Worm (Caenorhabditis elegans): ENCODE measurements around the gene sre-35.

sre-35 gene

ce11 chrII:12452754-12453352 is at the start of gene sre-35, which contains the start of gene sre-33:
sre-35 (minus strand) TSS chrII:12452854.
sre-33 (plus strand) TSS chrII:12453302.
- TF ChIP-seq unc-62 (GFP tag; optimal IDR thresholded peaks at IDR 0.05), result no peak

ce11 chrII:12499969-12500368 is 47.3 kb upstream of the sre-35 start:
- TF ChIP-seq unc-62 (GFP tag; optimal IDR thresholded peaks at IDR 0.05), result no peak

- TF ChIP-seq unc-62 (GFP tag; optimal IDR thresholded peaks at IDR 0.05), result no peak
These were observed 44.3 kb upstream of the sre-35 start, which contains the start of gene T21B4.3 for ce11 chrII:12496981-12497380. T21B4.3 (minus strand) TSS chrII:12497081.

- no peak for TF ChIP-seq unc-62 (GFP tag; optimal IDR thresholded peaks at IDR 0.05)
These were observed 42.0 kb upstream of the sre-35 start, which contains the start of gene col-85 for ce11 chrII:12494556-12495131. col-85 (minus strand) TSS chrII:12495095.

ce11 chrII:12494067-12494477 is 41.4 kb upstream of the sre-35 start:
- no peak for TF ChIP-seq unc-62 (GFP tag; optimal IDR thresholded peaks at IDR 0.05)

ce11 chrII:12491936-12492335 is 39.3 kb upstream of the sre-35 start, which contains the start of gene srz-6:
srz-6 (plus strand) TSS chrII:12492236.
- TF ChIP-seq unc-62 (GFP tag; optimal IDR thresholded peaks at IDR 0.05), result no peak

- TF ChIP-seq unc-62 (GFP tag; optimal IDR thresholded peaks at IDR 0.05), result no peak
These were observed 37.2 kb upstream of the sre-35 start, which contains the start of gene T21B4.15 for ce11 chrII:12489903-12490302. T21B4.15 (plus strand) TSS chrII:12490203.

ce11 chrII:12488810-12489209 is 36.2 kb upstream of the sre-35 start:
- no peak for TF ChIP-seq unc-62 (GFP tag; optimal IDR thresholded peaks at IDR 0.05)

- no peak for TF ChIP-seq unc-62 (GFP tag; optimal IDR thresholded peaks at IDR 0.05)
These were observed 32.4 kb upstream of the sre-35 start, which contains the start of gene F15A4.10 for ce11 chrII:12485060-12485459. F15A4.10 (minus strand) TSS chrII:12485160.

- TF ChIP-seq unc-62 (GFP tag; optimal IDR thresholded peaks at IDR 0.05), result no peak
These were observed 30.0 kb upstream of the sre-35 start, which contains the start of gene fbxb-102 for ce11 chrII:12482622-12483021. fbxb-102 (plus strand) TSS chrII:12482922.

ce11 chrII:12481645-12482044 is 29.0 kb upstream of the sre-35 start:
- TF ChIP-seq unc-62 (GFP tag; optimal IDR thresholded peaks at IDR 0.05), result no peak

ce11 chrII:12480811-12481210 is 28.2 kb upstream of the sre-35 start, which contains the start of gene arrd-9:
arrd-9 (minus strand) TSS chrII:12480911.
- no peak for TF ChIP-seq unc-62 (GFP tag; optimal IDR thresholded peaks at IDR 0.05)

- TF ChIP-seq unc-62 (GFP tag; optimal IDR thresholded peaks at IDR 0.05), result no peak
These were observed 20.8 kb upstream of the sre-35 start, which contains the start of gene srg-17 for ce11 chrII:12473406-12473805. srg-17 (plus strand) TSS chrII:12473706.

- TF ChIP-seq unc-62 (GFP tag; optimal IDR thresholded peaks at IDR 0.05), result no peak
These were observed 18.6 kb upstream of the sre-35 start, which contains the start of the genes F15A4.5 and phat-8 for ce11 chrII:12471138-12471855. F15A4.5 (minus strand) TSS chrII:12471238. phat-8 (plus strand) TSS chrII:12471805.

ce11 chrII:12467047-12467446 is 14.4 kb upstream of the sre-35 start, which contains the start of gene srg-16:
srg-16 (plus strand) TSS chrII:12467133.
- TF ChIP-seq unc-62 (GFP tag; optimal IDR thresholded peaks at IDR 0.05), result no peak

ce11 chrII:12465557-12465956 is 12.9 kb upstream of the sre-35 start, which contains the start of gene sre-37:
sre-37 (plus strand) TSS chrII:12465857.
- no peak for TF ChIP-seq unc-62 (GFP tag; optimal IDR thresholded peaks at IDR 0.05)

All from whole organism, dauer.